Fruit fly (Drosophila melanogaster) whole organism, embryonic: Measurements from ENCODE around the gene ALiX.

Experiments
- Asciz ChIP-seq: fragments of 200-800 bp; sonication (Bioruptor generic); optimal IDR thresholded peaks from 2 replicates; lab custom pipeline; 2017; ENCODE audit warnings: missing biosample characterization, mild to moderate bottlenecking, missing genetic modification characterization, missing genetic modification reagents
- B-H1 ChIP-seq: fragments of 200-800 bp; sonication (Bioruptor generic); IDR thresholded peaks from 3 replicates; pipeline ENCODE4 v1.3.6; 2022; ENCODE audit warnings: missing biosample characterization, missing genetic modification characterization
- Bgb ChIP-seq: fragments of 200-800 bp; sonication (Bioruptor generic); IDR thresholded peaks from 2 replicates; pipeline ENCODE4 v1.3.6; 2022; ENCODE audit warnings: missing biosample characterization, missing genetic modification characterization; ENCODE audit not compliant: partially characterized antibody
- CG10274 ChIP-seq: fragments of 200-800 bp; sonication (Bioruptor generic); optimal IDR thresholded peaks from 3 replicates; lab custom pipeline; 2017; ENCODE audit warnings: missing biosample characterization, mild to moderate bottlenecking, missing genetic modification characterization
- CG10979 ChIP-seq: fragments of 200-800 bp; sonication (Bioruptor generic); optimal IDR thresholded peaks from 2 replicates; lab custom pipeline; 2018; ENCODE audit warnings: missing biosample characterization, mild to moderate bottlenecking, missing genetic modification characterization, moderate library complexity
- CG13424 ChIP-seq: fragments of 200-800 bp; sonication (Bioruptor generic); optimal IDR thresholded peaks from 2 replicates; lab custom pipeline; 2019; ENCODE audit warnings: missing biosample characterization, mild to moderate bottlenecking, missing genetic modification characterization, moderate library complexity
- CG14050 ChIP-seq: fragments of 200-800 bp; sonication (Bioruptor generic); IDR thresholded peaks from 3 replicates; pipeline ENCODE4 v1.3.6; 2022; ENCODE audit warnings: missing biosample characterization, missing genetic modification characterization
- CG15696 ChIP-seq: fragments of 200-800 bp; sonication (Bioruptor generic); optimal IDR thresholded peaks from 2 replicates; lab custom pipeline; 2019; ENCODE audit warnings: missing biosample characterization, mild to moderate bottlenecking, missing genetic modification characterization, moderate library complexity
- CG1603 ChIP-seq: fragments of 200-800 bp; sonication (Bioruptor generic); optimal IDR thresholded peaks from 2 replicates; lab custom pipeline; 2019; ENCODE audit warnings: missing biosample characterization, mild to moderate bottlenecking, missing genetic modification characterization, moderate library complexity
- CG17359 ChIP-seq: fragments of 200-800 bp; sonication (Bioruptor generic); optimal IDR thresholded peaks from 3 replicates; lab custom pipeline; 2018; ENCODE audit warnings: missing biosample characterization, mild to moderate bottlenecking, missing genetic modification characterization, moderate library complexity
- CG17912 ChIP-seq: fragments of 200-800 bp; sonication (Bioruptor generic); optimal IDR thresholded peaks from 2 replicates; lab custom pipeline; 2018; ENCODE audit warnings: missing biosample characterization, mild to moderate bottlenecking, missing genetic modification characterization
- CG2199 ChIP-seq: fragments of 200-800 bp; sonication (Bioruptor generic); IDR thresholded peaks from 3 replicates; pipeline ENCODE4 v1.3.6; 2022; ENCODE audit warnings: missing biosample characterization, missing genetic modification characterization
- CG2202 ChIP-seq: fragments of 200-800 bp; sonication (Bioruptor generic); optimal IDR thresholded peaks from 2 replicates; lab custom pipeline; 2018; ENCODE audit warnings: missing biosample characterization, mild to moderate bottlenecking, missing genetic modification characterization
- CG2678 ChIP-seq: fragments of 200-800 bp; sonication (Bioruptor generic); optimal IDR thresholded peaks from 3 replicates; lab custom pipeline; 2019; ENCODE audit warnings: missing biosample characterization, mild to moderate bottlenecking, missing genetic modification characterization, moderate library complexity
- CG2889 ChIP-seq: fragments of 200-800 bp; sonication (Bioruptor generic); IDR thresholded peaks from 3 replicates; pipeline ENCODE4 v1.3.6; 2022; ENCODE audit warnings: missing biosample characterization, missing genetic modification characterization
- CG32532 ChIP-seq: fragments of 200-800 bp; sonication (Bioruptor generic); IDR thresholded peaks from 2 replicates; pipeline ENCODE4 v1.3.6; 2022; ENCODE audit warnings: missing biosample characterization, missing genetic modification characterization
- CG4707 ChIP-seq: fragments of 200-800 bp; sonication (Bioruptor generic); optimal IDR thresholded peaks from 2 replicates; lab custom pipeline; 2018; ENCODE audit warnings: missing biosample characterization, mild to moderate bottlenecking, missing genetic modification characterization, moderate library complexity
- CG6813 ChIP-seq: fragments of 200-800 bp; sonication (Bioruptor generic); optimal IDR thresholded peaks from 2 replicates; lab custom pipeline; 2017; ENCODE audit warnings: missing biosample characterization, missing genetic modification characterization, mild to moderate bottlenecking, moderate library complexity, missing genetic modification reagents
- CG7556 ChIP-seq: fragments of 200-800 bp; sonication (Bioruptor generic); optimal IDR thresholded peaks from 2 replicates; lab custom pipeline; 2017; ENCODE audit warnings: missing biosample characterization, mild to moderate bottlenecking, missing genetic modification characterization
- D19A ChIP-seq: fragments of 200-800 bp; optimal IDR thresholded peaks from 3 replicates; lab custom pipeline; 2019; ENCODE audit warnings: missing biosample characterization, mild to moderate bottlenecking, missing genetic modification characterization, moderate library complexity
- Drgx ChIP-seq: fragments of 200-800 bp; sonication (Bioruptor generic); IDR thresholded peaks from 2 replicates; pipeline ENCODE4 v1.3.6; 2022; ENCODE audit warnings: missing biosample characterization, missing genetic modification characterization
- MBD-R2 ChIP-seq: fragments of 200-800 bp; sonication (Bioruptor generic); IDR thresholded peaks from 2 replicates; pipeline ENCODE4 v1.3.6; 2022; ENCODE audit warnings: missing biosample characterization, missing genetic modification characterization
- Med ChIP-seq: fragments of 200-800 bp; sonication (Bioruptor generic); peaks from one replicate; lab custom pipeline; 2016; ENCODE audit warnings: missing biosample characterization, missing genetic modification characterization, mild to moderate bottlenecking, inconsistent platforms, moderate library complexity
- Mrtf ChIP-seq: fragments of 200-800 bp; sonication (Bioruptor generic); IDR thresholded peaks from 3 replicates; pipeline ENCODE4 v1.3.6; 2022; ENCODE audit warnings: missing biosample characterization, missing genetic modification characterization
- NFAT ChIP-seq: fragments of 200-800 bp; sonication (Bioruptor generic); IDR thresholded peaks from 2 replicates; pipeline ENCODE4 v1.3.6; 2022; ENCODE audit warnings: missing biosample characterization, missing genetic modification characterization
- Nf-YA ChIP-seq: fragments of 200-800 bp; sonication (Bioruptor generic); IDR thresholded peaks from 2 replicates; pipeline ENCODE4 v1.3.6; 2022; ENCODE audit warnings: missing biosample characterization, missing genetic modification characterization
- PHDP ChIP-seq: fragments of 200-800 bp; sonication (Bioruptor generic); optimal IDR thresholded peaks from 3 replicates; lab custom pipeline; 2018; ENCODE audit warnings: missing biosample characterization, mild to moderate bottlenecking, missing genetic modification characterization, moderate library complexity
- Pdp1 ChIP-seq, 2 experiments: fragments of 200-800 bp; sonication (Bioruptor generic); optimal IDR thresholded peaks; 3 replicates each; lab custom pipeline; 2016; ENCODE audit warnings: missing biosample characterization in 2 of 2, missing genetic modification characterization in 2 of 2, mild to moderate bottlenecking in 1 of 2, moderate library complexity in 1 of 2
- Ptx1 ChIP-seq: fragments of 200-800 bp; sonication (Bioruptor generic); IDR thresholded peaks from 2 replicates; pipeline ENCODE4 v1.3.6; 2022; ENCODE audit warnings: missing biosample characterization, missing genetic modification characterization
- Sox102F ChIP-seq: fragments of 200-800 bp; sonication (Bioruptor generic); optimal IDR thresholded peaks from 2 replicates; lab custom pipeline; 2018; ENCODE audit warnings: missing biosample characterization, mild to moderate bottlenecking, missing genetic modification characterization, moderate library complexity
- TFAM ChIP-seq: fragments of 200-800 bp; sonication (Bioruptor generic); optimal IDR thresholded peaks from 2 replicates; lab custom pipeline; 2017; ENCODE audit warnings: missing biosample characterization, missing genetic modification characterization, inconsistent platforms
- Tbp ChIP-seq: fragments of >200 bp; optimal IDR thresholded peaks from 2 replicates; lab custom pipeline; 2018; ENCODE audit warnings: missing biosample characterization, missing genetic modification characterization
- Trl ChIP-seq, 3 experiments: fragments of >200 bp in 2 of 3; fragments of 200-800 bp in 1 of 3; sonication (Bioruptor generic) in 1 of 3; optimal IDR thresholded peaks; 2 replicates in 1 of 3; 3 replicates in 2 of 3; lab custom pipeline; 2016 to 2017; ENCODE audit warnings: missing biosample characterization in 1 of 3, missing genetic modification characterization in 1 of 3
- az2 ChIP-seq: fragments of 200-800 bp; sonication (Bioruptor generic); optimal IDR thresholded peaks from 3 replicates; lab custom pipeline; 2016; ENCODE audit warnings: missing biosample characterization, missing genetic modification characterization
- bbx ChIP-seq: fragments of 200-800 bp; sonication (Bioruptor generic); IDR thresholded peaks from 2 replicates; pipeline ENCODE4 v1.3.6; 2022; ENCODE audit warnings: missing biosample characterization, missing genetic modification characterization; ENCODE audit not compliant: partially characterized antibody
- bcd ChIP-seq: fragments of 200-800 bp; sonication (Bioruptor generic); optimal IDR thresholded peaks from 2 replicates; lab custom pipeline; 2017; ENCODE audit warnings: missing biosample characterization, mild to moderate bottlenecking, missing genetic modification characterization
- bigmax ChIP-seq: fragments of 200-800 bp; sonication (Bioruptor generic); optimal IDR thresholded peaks from 2 replicates; lab custom pipeline; 2018; ENCODE audit warnings: missing biosample characterization, mild to moderate bottlenecking, missing genetic modification characterization
- ci ChIP-seq: fragments of 200-800 bp; sonication (Bioruptor generic); IDR thresholded peaks from 3 replicates; pipeline ENCODE4 v1.3.6; 2022; ENCODE audit warnings: missing biosample characterization, missing genetic modification characterization
- dm ChIP-seq: fragments of 200-800 bp; sonication (Bioruptor generic); optimal IDR thresholded peaks from 3 replicates; lab custom pipeline; 2016; ENCODE audit warnings: missing biosample characterization, missing genetic modification characterization
- dmrt99B ChIP-seq: fragments of 200-800 bp; sonication (Bioruptor generic); optimal IDR thresholded peaks from 2 replicates; lab custom pipeline; 2018; ENCODE audit warnings: missing biosample characterization, mild to moderate bottlenecking, missing genetic modification characterization, moderate library complexity
- gfzf ChIP-seq: fragments of 200-800 bp; sonication (Bioruptor generic); optimal IDR thresholded peaks from 2 replicates; lab custom pipeline; 2016; ENCODE audit warnings: missing biosample characterization, mild to moderate bottlenecking, missing genetic modification characterization, moderate library complexity
- gro ChIP-seq: fragments of 200-800 bp; sonication (Bioruptor generic); optimal IDR thresholded peaks from 2 replicates; lab custom pipeline; 2016; ENCODE audit warnings: missing biosample characterization, missing genetic modification characterization
- odd ChIP-seq: fragments of 200-800 bp; sonication (Bioruptor generic); optimal IDR thresholded peaks from 2 replicates; lab custom pipeline; 2017; ENCODE audit warnings: missing biosample characterization, mild to moderate bottlenecking, missing genetic modification characterization
- org-1 ChIP-seq: fragments of 200-800 bp; sonication (Bioruptor generic); optimal IDR thresholded peaks from 2 replicates; lab custom pipeline; 2017; ENCODE audit warnings: missing biosample characterization, missing genetic modification characterization
- otp ChIP-seq: fragments of 200-800 bp; sonication (Bioruptor generic); IDR thresholded peaks from 3 replicates; pipeline ENCODE4, ENCODE4 v1.3.6; 2022; ENCODE audit warnings: missing biosample characterization, missing genetic modification characterization
- ranshi ChIP-seq: fragments of 200-800 bp; sonication (Bioruptor generic); IDR thresholded peaks from 2 replicates; pipeline ENCODE4 v1.3.6; 2022; ENCODE audit warnings: missing biosample characterization, missing genetic modification characterization
- sna ChIP-seq: fragments of 200-800 bp; sonication (Bioruptor generic); IDR thresholded peaks from 2 replicates; pipeline ENCODE4 v1.3.6; 2022; ENCODE audit warnings: missing biosample characterization, missing genetic modification characterization; ENCODE audit not compliant: partially characterized antibody
- twi ChIP-seq: fragments of 200-800 bp; optimal IDR thresholded peaks from 2 replicates; lab custom pipeline; 2019; ENCODE audit warnings: missing biosample characterization, mild to moderate bottlenecking, missing genetic modification characterization, moderate library complexity
- usp ChIP-seq: fragments of >200 bp; optimal IDR thresholded peaks from 2 replicates; lab custom pipeline; 2017; ENCODE audit warnings: missing biosample characterization, missing genetic modification characterization
- zfh1 ChIP-seq: fragments of 200-800 bp; sonication (Bioruptor generic); IDR thresholded peaks from 3 replicates; pipeline ENCODE4 v1.3.6; 2022; ENCODE audit warnings: missing biosample characterization, missing genetic modification characterization

The ALiX gene

dm6 chr3R:27656686-27657535, 43.0 kb downstream of the ALiX start, which contains the start of gene tau (continued):
- TF ChIP-seq Pdp1 (GFP tag; optimal IDR thresholded peaks at IDR 0.05; lab: Kevin White, UChicago) (peak in 1 of 2 experiments; percentile 78), CG14050 (GFP tag; lab: Robert Waterston, UW) (no peak), Med (GFP tag; lab: Kevin White, UChicago) (peak; percentile 64), CG17359 (no peak), CG10274 (no peak), Tbp (no peak), bigmax (GFP tag; lab: Kevin White, UChicago) (no peak), org-1 (no peak), Trl (optimal IDR thresholded peaks at IDR 0.05; lab: Kevin White, UChicago) (peak in 1 of 2 experiments; percentile 6), Trl (GFP tag; optimal IDR thresholded peaks at IDR 0.05; lab: Kevin White, UChicago) (no peak), Nf-YA (GFP tag; lab: Robert Waterston, UW) (no peak), zfh1 (GFP tag; lab: Robert Waterston, UW) (no peak), sna (GFP tag; lab: Robert Waterston, UW) (no peak), Drgx (GFP tag; lab: Robert Waterston, UW) (no peak), ci (no peak), MBD-R2 (GFP tag; lab: Robert Waterston, UW) (0 out of 2 replicates have a peak, but pooled peaks have one; percentile 11), CG6813 (no peak), CG32532 (no peak), dm (GFP tag; lab: Kevin White, UChicago) (no peak), B-H1 (GFP tag; lab: Robert Waterston, UW) (no peak), Bgb (GFP tag; lab: Robert Waterston, UW) (peak; percentile 20; the same call in 1 of the 2 replicates), az2 (GFP tag; lab: Kevin White, UChicago) (no peak), CG7556 (no peak), usp (no peak), CG1603 (tag; lab: Kevin White, UChicago) (no peak), ranshi (GFP tag; lab: Robert Waterston, UW) (no peak), CG13424 (no peak), TFAM (GFP tag; lab: Kevin White, UChicago) (no peak), PHDP (peak; percentile 2), Mrtf (GFP tag; lab: Robert Waterston, UW) (no peak), bcd (GFP tag; lab: Kevin White, UChicago) (no peak), gfzf (GFP tag; lab: Kevin White, UChicago) (peak; percentile 20), gro (GFP tag; lab: Kevin White, UChicago) (no peak)
- TF ChIP-seq, all 482 proteins: peak for 23

- TF ChIP-seq Med (GFP tag; lab: Kevin White, UChicago) (peak; percentile 8), bbx (GFP tag; lab: Robert Waterston, UW) (no peak), Ptx1 (GFP tag; lab: Robert Waterston, UW) (no peak), CG15696 (tag; lab: Kevin White, UChicago) (no peak), CG2889 (GFP tag; lab: Robert Waterston, UW) (no peak), CG2678 (tag; lab: Kevin White, UChicago) (peak; percentile 38), twi (tag; lab: Kevin White, UChicago) (no peak), NFAT (GFP tag; lab: Robert Waterston, UW) (no peak), odd (no peak), CG2202 (tag; lab: Kevin White, UChicago) (no peak), Asciz (GFP tag; lab: Kevin White, UChicago) (peak; percentile 13), CG17912 (GFP tag; lab: Kevin White, UChicago) (no peak), D19A (tag; lab: Kevin White, UChicago) (peak; percentile 81), Sox102F (peak; percentile 11), dmrt99B (tag; lab: Kevin White, UChicago) (peak; percentile 23), Drgx (GFP tag; lab: Robert Waterston, UW) (peak; percentile 55), CG2199 (GFP tag; lab: Robert Waterston, UW) (no peak), CG10979 (tag; lab: Kevin White, UChicago) (peak; percentile 24), CG4707 (GFP tag; lab: Kevin White, UChicago) (no peak), otp (GFP tag; lab: Robert Waterston, UW) (no peak)
These were observed 44.8 kb downstream of the ALiX start for dm6 chr3R:27655109-27655508.
